Fruit fly (Drosophila melanogaster): ENCODE measurements around the gene CG13117.

Gene CG13117

DNA sequence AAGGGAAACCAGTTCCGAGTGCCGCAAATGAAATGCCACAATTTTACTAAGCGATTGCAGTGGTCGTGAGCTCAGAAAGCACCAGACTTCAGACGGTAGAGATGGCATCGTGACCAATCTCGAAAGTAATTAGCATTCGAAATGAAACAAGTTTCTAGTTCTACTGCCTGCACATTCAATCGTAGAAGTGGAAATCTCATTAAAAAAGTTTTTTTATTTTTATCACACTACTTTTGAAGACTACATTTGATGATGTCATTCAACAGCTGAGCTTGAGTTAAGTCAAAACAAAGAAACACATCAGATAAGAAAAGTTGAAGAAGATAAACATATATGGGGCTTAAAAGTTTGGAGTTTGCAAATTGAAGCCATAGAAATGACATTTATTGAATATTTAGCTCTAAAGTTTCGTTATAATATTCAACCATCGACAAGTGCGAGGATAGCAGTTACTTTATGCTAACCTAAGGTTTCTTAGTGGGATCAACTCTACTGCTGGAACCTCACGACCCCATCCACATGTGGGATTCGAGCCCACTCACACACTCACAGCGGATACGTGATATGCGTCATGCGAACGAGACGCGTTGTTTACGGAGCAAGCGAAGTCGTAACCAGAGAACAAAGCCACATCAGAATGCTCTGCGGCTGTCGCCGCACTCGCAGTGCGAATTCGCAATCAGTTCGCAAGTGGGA is at the start of gene CG13117:
Gene CG13117, plus strand, starts transcription at position 646 of the 696 bp plus-strand sequence.
- TF ChIP-seq CG10631 (GFP tag; optimal IDR thresholded peaks at IDR 0.05) = peak; percentile 28
- peak; percentile 37 for TF ChIP-seq Ets21C (GFP tag; optimal IDR thresholded peaks at IDR 0.05)
- peak; percentile 5 for TF ChIP-seq CG8319 (GFP tag; optimal IDR thresholded peaks at IDR 0.05)
- TF ChIP-seq CG6276 (GFP tag; optimal IDR thresholded peaks at IDR 0.05) = peak; percentile 37
- TF ChIP-seq svp (GFP tag) = peak; percentile 88
- TF ChIP-seq Eip75B (GFP tag; optimal IDR thresholded peaks at IDR 0.05) = peak; percentile 49
- TF ChIP-seq Sox102F (GFP tag; optimal IDR thresholded peaks at IDR 0.05) = peak; percentile 25
- peak; percentile 37 for TF ChIP-seq Smox (GFP tag; optimal IDR thresholded peaks at IDR 0.05)
- TF ChIP-seq dac (GFP tag; optimal IDR thresholded peaks at IDR 0.05) = no peak
- TF ChIP-seq lz (GFP tag; optimal IDR thresholded peaks at IDR 0.05) = peak; percentile 65
- peak; percentile 50 for TF ChIP-seq CG6808 (GFP tag; optimal IDR thresholded peaks at IDR 0.05)
- peak; percentile 51 for TF ChIP-seq fd59A (GFP tag; optimal IDR thresholded peaks at IDR 0.05)
- peak; percentile 40 for TF ChIP-seq CG4318 (GFP tag; optimal IDR thresholded peaks at IDR 0.05)
- peak; percentile 34; the same call in 1 of the 2 replicates for TF ChIP-seq CG15336 (GFP tag; IDR thresholded peaks at IDR 0.05)
- peak; percentile 11 for TF ChIP-seq CG11902 (GFP tag; optimal IDR thresholded peaks at IDR 0.05)
- peak; percentile 18 for TF ChIP-seq CG11762 (GFP tag; optimal IDR thresholded peaks at IDR 0.05; ENCODE audit: insufficient read depth)
- peak; percentile 31; the same call in 1 of the 3 replicates for TF ChIP-seq CG8119 (GFP tag; IDR thresholded peaks at IDR 0.05)
- no peak for TF ChIP-seq CG9139 (GFP tag; optimal IDR thresholded peaks at IDR 0.05)
- no peak for TF ChIP-seq fkh (GFP tag; optimal IDR thresholded peaks at IDR 0.05)
- peak; percentile 55 for TF ChIP-seq CG6792 (GFP tag; optimal IDR thresholded peaks at IDR 0.05)
- TF ChIP-seq Blimp-1 (GFP tag; optimal IDR thresholded peaks at IDR 0.05) = peak; percentile 12
- peak; percentile 25 for TF ChIP-seq Ets96B (tag; optimal IDR thresholded peaks at IDR 0.05)
- TF ChIP-seq Eip93F (GFP tag; optimal IDR thresholded peaks at IDR 0.05) = no peak
- TF ChIP-seq CG6163 (GFP tag; IDR thresholded peaks at IDR 0.05) = peak; percentile 68
- TF ChIP-seq cyc (GFP tag; optimal IDR thresholded peaks at IDR 0.05) = peak; percentile 55
- TF ChIP-seq Hr38 (GFP tag; optimal IDR thresholded peaks at IDR 0.05) = no peak
- peak; percentile 29 for TF ChIP-seq Sox14 (GFP tag; optimal IDR thresholded peaks at IDR 0.05)
- TF ChIP-seq CG1621 (tag; optimal IDR thresholded peaks at IDR 0.05) = no peak
- peak; percentile 4 for TF ChIP-seq Sox15 (GFP tag; optimal IDR thresholded peaks at IDR 0.05)
- TF ChIP-seq Met (GFP tag; optimal IDR thresholded peaks at IDR 0.05) = peak; percentile 61
- peak; percentile 42 for TF ChIP-seq acj6 (GFP tag; optimal IDR thresholded peaks at IDR 0.05)
- peak; percentile 16 for TF ChIP-seq OdsH (GFP tag; optimal IDR thresholded peaks at IDR 0.05)
- peak; percentile 35 for TF ChIP-seq spab (GFP tag; optimal IDR thresholded peaks at IDR 0.05)
- no peak for TF ChIP-seq vri (GFP tag; optimal IDR thresholded peaks at IDR 0.05)
- TF ChIP-seq CG8632 (GFP tag; optimal IDR thresholded peaks at IDR 0.05) = peak; percentile 23
- peak; percentile 5 for TF ChIP-seq CG7368 (GFP tag; optimal IDR thresholded peaks at IDR 0.05)
- no peak for TF ChIP-seq CG16779 (tag; optimal IDR thresholded peaks at IDR 0.05)
- no peak for TF ChIP-seq Lpt (GFP tag; optimal IDR thresholded peaks at IDR 0.05)
- no peak for TF ChIP-seq CG11294 (GFP tag; IDR thresholded peaks at IDR 0.05)
- TF ChIP-seq ss (GFP tag; optimal IDR thresholded peaks at IDR 0.05) = peak in 1 of 2 experiments; percentile 23
- TF ChIP-seq esn (GFP tag; optimal IDR thresholded peaks at IDR 0.05) = peak; percentile 65
- TF ChIP-seq dsx (GFP tag; optimal IDR thresholded peaks at IDR 0.05; ENCODE audit: poor library complexity, severe bottlenecking) = no peak
- no peak for TF ChIP-seq fd85E (GFP tag; optimal IDR thresholded peaks at IDR 0.05)
- TF ChIP-seq CG32006 (GFP tag; optimal IDR thresholded peaks at IDR 0.05) = peak; percentile 68
- TF ChIP-seq CG3919 (GFP tag; optimal IDR thresholded peaks at IDR 0.05) = peak; percentile 41
- TF ChIP-seq CG6854 (GFP tag; optimal IDR thresholded peaks at IDR 0.05) = no peak
- TF ChIP-seq net (GFP tag; optimal IDR thresholded peaks at IDR 0.05) = peak; percentile 56
- peak; percentile 59 for TF ChIP-seq CG31627 (GFP tag; optimal IDR thresholded peaks at IDR 0.05)
- TF ChIP-seq Hr4 (GFP tag; optimal IDR thresholded peaks at IDR 0.05) = peak; percentile 49
- TF ChIP-seq Hr39 (GFP tag; optimal IDR thresholded peaks at IDR 0.05) = peak; percentile 48
- TF ChIP-seq topi (GFP tag; optimal IDR thresholded peaks at IDR 0.05) = peak; percentile 59
